Worm (Caenorhabditis elegans) whole organism, L2 larva: ENCODE results near the gene F43G6.7.

ENCODE experiments used
- C34F6.9 ChIP-seq: fragments of 150-350 bp; optimal IDR thresholded peaks from 2 replicates; lab custom pipeline; 2014; ENCODE audit warnings: missing biosample characterization, missing genetic modification characterization
- F13H6.1 ChIP-seq: sonication (generic microtip); optimal IDR thresholded peaks from 2 replicates; lab custom pipeline; 2016; ENCODE audit warnings: missing genetic modification characterization, missing compliant biosample characterization
- R02D3.7 ChIP-seq: fragments of 150-350 bp; optimal IDR thresholded peaks from 2 replicates; lab custom pipeline; 2014; ENCODE audit warnings: missing biosample characterization, missing genetic modification characterization
- Y55F3AM.14 ChIP-seq: fragments of 200-800 bp; sonication (Bioruptor generic); optimal IDR thresholded peaks from 2 replicates; lab custom pipeline; 2018; ENCODE audit warnings: mild to moderate bottlenecking, missing genetic modification characterization, missing compliant biosample characterization
- ZK546.5 ChIP-seq: sonication (generic microtip); optimal IDR thresholded peaks from 2 replicates; lab custom pipeline; 2017; ENCODE audit warnings: missing biosample characterization, missing genetic modification characterization
- aly-2 ChIP-seq: fragments of 150-350 bp; optimal IDR thresholded peaks from 2 replicates; lab custom pipeline; 2014; ENCODE audit warnings: missing biosample characterization, missing genetic modification characterization
- ama-1 ChIP-seq: fragments of 150-350 bp; optimal IDR thresholded peaks from 2 replicates; lab custom pipeline; 2018; ENCODE audit warnings: inconsistent platforms
- ceh-16 ChIP-seq: fragments of 150-350 bp; optimal IDR thresholded peaks from 2 replicates; lab custom pipeline; 2014; ENCODE audit warnings: missing biosample characterization, missing genetic modification characterization
- ceh-82 ChIP-seq: fragments of 150-350 bp; optimal IDR thresholded peaks from 2 replicates; lab custom pipeline; 2014; ENCODE audit warnings: missing biosample characterization, missing genetic modification characterization
- crh-2 ChIP-seq: sonication (generic microtip); optimal IDR thresholded peaks from 2 replicates; lab custom pipeline; 2017; ENCODE audit warnings: missing biosample characterization, missing genetic modification characterization
- dmd-4 ChIP-seq: sonication (generic microtip); optimal IDR thresholded peaks from 2 replicates; lab custom pipeline; 2017; ENCODE audit warnings: missing biosample characterization, missing genetic modification characterization
- egl-27 ChIP-seq: sonication (generic microtip); optimal IDR thresholded peaks from 3 replicates; lab custom pipeline; 2017; ENCODE audit warnings: missing biosample characterization, missing genetic modification reagents, missing genetic modification characterization
- fos-1 ChIP-seq: fragments of 150-350 bp; optimal IDR thresholded peaks from 2 replicates; lab custom pipeline; 2014; ENCODE audit warnings: missing biosample characterization, missing genetic modification characterization
- gmeb-1 ChIP-seq: fragments of 150-350 bp; optimal IDR thresholded peaks from 2 replicates; lab custom pipeline; 2014; ENCODE audit warnings: missing biosample characterization, missing genetic modification characterization
- lin-13 ChIP-seq: fragments of 150-350 bp; optimal IDR thresholded peaks from 2 replicates; lab custom pipeline; 2014; ENCODE audit warnings: missing biosample characterization, missing genetic modification reagents, missing genetic modification characterization
- lin-39 ChIP-seq: fragments of 150-350 bp; optimal IDR thresholded peaks from 2 replicates; lab custom pipeline; 2014; ENCODE audit warnings: missing biosample characterization, missing genetic modification reagents, missing genetic modification characterization
- mab-5 ChIP-seq: fragments of 150-350 bp; optimal IDR thresholded peaks from 2 replicates; lab custom pipeline; 2014; ENCODE audit warnings: missing biosample characterization, missing genetic modification characterization
- mbf-1 ChIP-seq: sonication (generic microtip); optimal IDR thresholded peaks from 2 replicates; lab custom pipeline; 2017; ENCODE audit warnings: missing biosample characterization, missing genetic modification characterization
- nhr-10 ChIP-seq: sonication (generic microtip); optimal IDR thresholded peaks from 2 replicates; lab custom pipeline; 2017; ENCODE audit warnings: missing biosample characterization, missing genetic modification characterization
- nhr-12 ChIP-seq: fragments of 150-350 bp; optimal IDR thresholded peaks from 2 replicates; lab custom pipeline; 2014; ENCODE audit warnings: missing biosample characterization, missing genetic modification characterization
- nhr-21 ChIP-seq: fragments of 150-350 bp; optimal IDR thresholded peaks from 2 replicates; lab custom pipeline; 2014; ENCODE audit warnings: missing biosample characterization, missing genetic modification characterization
- nhr-23 ChIP-seq: fragments of 150-350 bp; optimal IDR thresholded peaks from 2 replicates; lab custom pipeline; 2014; ENCODE audit warnings: missing biosample characterization, missing genetic modification reagents, missing genetic modification characterization
- nhr-237 ChIP-seq: fragments of 150-350 bp; optimal IDR thresholded peaks from 2 replicates; lab custom pipeline; 2014; ENCODE audit warnings: missing biosample characterization, missing genetic modification characterization
- nhr-25 ChIP-seq: fragments of 150-350 bp; sonication (generic microtip); optimal IDR thresholded peaks from 3 replicates; lab custom pipeline; 2014; ENCODE audit warnings: missing biosample characterization, missing genetic modification characterization
- nhr-6 ChIP-seq: fragments of 150-350 bp; optimal IDR thresholded peaks from 2 replicates; lab custom pipeline; 2014; ENCODE audit warnings: missing biosample characterization, missing genetic modification characterization
- peb-1 ChIP-seq: fragments of 150-350 bp; optimal IDR thresholded peaks from 2 replicates; lab custom pipeline; 2014; ENCODE audit warnings: missing biosample characterization, missing genetic modification characterization
- sem-4 ChIP-seq: fragments of 150-350 bp; optimal IDR thresholded peaks from 2 replicates; lab custom pipeline; 2014; ENCODE audit warnings: missing biosample characterization, missing genetic modification reagents, missing genetic modification characterization
- skn-1 ChIP-seq: sonication (generic microtip); optimal IDR thresholded peaks from 2 replicates; lab custom pipeline; 2017; ENCODE audit warnings: missing biosample characterization, missing genetic modification characterization
- unc-39 ChIP-seq: fragments of 150-350 bp; optimal IDR thresholded peaks from 2 replicates; lab custom pipeline; 2014; ENCODE audit warnings: missing biosample characterization, missing genetic modification characterization
- unc-62 ChIP-seq: fragments of 150-350 bp; optimal IDR thresholded peaks from 2 replicates; lab custom pipeline; 2014; ENCODE audit warnings: missing biosample characterization, missing genetic modification reagents, missing genetic modification characterization
- zag-1 ChIP-seq: fragments of 150-350 bp; optimal IDR thresholded peaks from 2 replicates; lab custom pipeline; 2014; ENCODE audit warnings: missing biosample characterization, missing genetic modification characterization
- ztf-1 ChIP-seq: fragments of 200-800 bp; sonication (Bioruptor generic); conservative IDR thresholded peaks from 2 replicates; pipeline ENCODE4 v1.3.6; 2022; ENCODE audit warnings: missing genetic modification characterization, missing compliant biosample characterization
- ztf-4 ChIP-seq: fragments of 150-350 bp; optimal IDR thresholded peaks from 2 replicates; lab custom pipeline; 2014; ENCODE audit warnings: missing biosample characterization, missing genetic modification characterization

The F43G6.7 gene

DNA sequence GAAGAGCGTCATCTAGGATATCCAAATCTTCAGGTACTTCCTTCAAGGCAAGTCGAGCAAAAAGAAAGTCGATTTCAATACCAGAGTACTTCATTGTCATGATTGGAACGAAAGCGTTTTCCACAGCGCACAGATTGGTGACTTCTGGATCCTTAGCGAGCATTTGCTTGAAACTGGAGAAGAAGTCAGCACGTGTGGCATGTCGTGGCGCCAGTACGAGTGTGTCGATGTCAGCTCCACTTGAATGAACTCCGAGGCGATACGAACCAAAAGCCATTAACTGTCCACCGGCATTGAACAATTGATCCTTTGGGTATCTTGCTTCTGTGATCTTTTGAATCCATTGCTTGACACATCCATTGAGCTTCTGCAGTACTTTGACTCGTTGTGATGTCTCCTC, 5.4 kb downstream of the F43G6.7 start:
- no peak for TF ChIP-seq Y55F3AM.14 (GFP tag; lab: Kevin White, UChicago)
- TF ChIP-seq egl-27 (tag; lab: Kevin White, UChicago) = no peak
- no peak for TF ChIP-seq C34F6.9 (tag; lab: Kevin White, UChicago)
- TF ChIP-seq nhr-6 (tag; lab: Kevin White, UChicago) = no peak
- TF ChIP-seq zag-1 (tag; lab: Kevin White, UChicago) = no peak
- TF ChIP-seq mbf-1 (tag; lab: Kevin White, UChicago) = no peak
- no peak for TF ChIP-seq nhr-25 (tag; lab: Kevin White, UChicago)
- no peak for TF ChIP-seq unc-39 (tag; lab: Kevin White, UChicago)
- TF ChIP-seq gmeb-1 (tag; lab: Kevin White, UChicago) = no peak
- no peak for TF ChIP-seq ztf-1 (GFP tag; lab: Robert Waterston, UW)
- no peak for TF ChIP-seq ama-1 (lab: Kevin White, UChicago)
- TF ChIP-seq ztf-4 (tag; lab: Kevin White, UChicago) = no peak
- no peak for TF ChIP-seq crh-2
- TF ChIP-seq, all 48 proteins: peak for 0

ce11 chrII:11816475-11816874, 5.9 kb downstream of the F43G6.7 start, which contains the start of gene pap-3:
pap-3 (minus strand) TSS chrII:11816575.
- no peak for TF ChIP-seq nhr-10 (tag; lab: Kevin White, UChicago)
- no peak for TF ChIP-seq aly-2 (tag; lab: Kevin White, UChicago)
- no peak for TF ChIP-seq F13H6.1 (tag; lab: Kevin White, UChicago)
- no peak for TF ChIP-seq sem-4
- no peak for TF ChIP-seq ceh-16
- TF ChIP-seq unc-62 = no peak
- TF ChIP-seq mab-5 (tag; lab: Kevin White, UChicago) = no peak
- no peak for TF ChIP-seq unc-39 (tag; lab: Kevin White, UChicago)
- TF ChIP-seq peb-1 (tag; lab: Kevin White, UChicago) = no peak

ce11 chrII:11819824-11820223, 9.2 kb downstream of the F43G6.7 start, which contains the start of gene Y6D1A.2:
Y6D1A.2 (minus strand) TSS chrII:11819924.
- TF ChIP-seq skn-1 (tag; lab: Kevin White, UChicago) = no peak
- TF ChIP-seq lin-13 (GFP tag; lab: Kevin White, UChicago) = no peak
- no peak for TF ChIP-seq dmd-4 (tag; lab: Kevin White, UChicago)
- TF ChIP-seq nhr-21 = no peak
- no peak for TF ChIP-seq nhr-25 (tag; lab: Kevin White, UChicago)
- no peak for TF ChIP-seq ceh-82 (tag; lab: Kevin White, UChicago)
- TF ChIP-seq C34F6.9 (tag; lab: Kevin White, UChicago) = no peak
- no peak for TF ChIP-seq nhr-12 (tag; lab: Kevin White, UChicago)
- TF ChIP-seq mab-5 (tag; lab: Kevin White, UChicago) = no peak
- no peak for TF ChIP-seq F13H6.1 (tag; lab: Kevin White, UChicago)
- TF ChIP-seq ceh-16 = no peak
- TF ChIP-seq ZK546.5 (tag; lab: Kevin White, UChicago) = no peak
- no peak for TF ChIP-seq R02D3.7 (tag; lab: Kevin White, UChicago)
- TF ChIP-seq peb-1 (tag; lab: Kevin White, UChicago) = no peak
- no peak for TF ChIP-seq Y55F3AM.14 (GFP tag; lab: Kevin White, UChicago)
- TF ChIP-seq aly-2 (tag; lab: Kevin White, UChicago) = no peak
- no peak for TF ChIP-seq nhr-6 (tag; lab: Kevin White, UChicago)
- TF ChIP-seq egl-27 (tag; lab: Kevin White, UChicago) = no peak
- TF ChIP-seq nhr-237 (tag; lab: Kevin White, UChicago) = no peak
- TF ChIP-seq, all 48 proteins: peak for 0

- no peak for TF ChIP-seq gmeb-1 (tag; lab: Kevin White, UChicago)
- no peak for TF ChIP-seq fos-1 (tag; lab: Kevin White, UChicago)
Observed at ce11 chrII:11823566-11824308, 13.1 kb downstream of the F43G6.7 start, which contains the start of gene Y6D1A.1. Y6D1A.1 (minus strand) TSS chrII:11823616.

DNA sequence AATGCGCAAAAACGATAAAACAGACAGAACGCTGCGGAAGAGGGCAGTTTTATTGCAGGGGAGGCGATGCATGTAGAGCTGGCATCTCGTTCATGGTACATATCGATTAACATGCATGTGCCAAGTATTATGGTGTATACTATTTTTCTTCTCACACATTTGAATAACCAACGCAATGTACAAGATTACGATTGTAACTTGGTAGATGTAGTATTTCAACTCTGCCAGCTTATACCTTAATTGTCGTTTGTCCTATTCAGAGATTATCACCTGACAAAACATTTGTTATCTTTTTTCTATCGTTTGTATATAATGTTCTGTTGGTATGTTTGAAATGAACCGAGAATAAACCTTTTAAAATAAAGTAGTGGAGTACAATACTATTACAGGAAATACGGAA, 19.3 kb downstream of the F43G6.7 start, which contains the start of gene pes-5:
Gene pes-5, minus strand, starts transcription at position 101 of the 400 bp plus-strand sequence.
- TF ChIP-seq nhr-21 (no peak), C34F6.9 (tag; lab: Kevin White, UChicago) (no peak), R02D3.7 (tag; lab: Kevin White, UChicago) (no peak), nhr-23 (no peak), ceh-16 (no peak), ztf-4 (tag; lab: Kevin White, UChicago) (no peak), crh-2 (no peak), Y55F3AM.14 (GFP tag; lab: Kevin White, UChicago) (no peak), lin-39 (no peak), F13H6.1 (tag; lab: Kevin White, UChicago) (no peak), ama-1 (lab: Kevin White, UChicago) (no peak)
